Fruit fly (Drosophila melanogaster) whole organism, embryonic: Measurements from ENCODE around the gene CG9643.

ENCODE experiments used
- Abd-B ChIP-seq: fragments of 200-800 bp; sonication (Bioruptor generic); optimal IDR thresholded peaks from 2 replicates; lab custom pipeline; 2018; ENCODE audit warnings: missing biosample characterization, mild to moderate bottlenecking, missing genetic modification characterization, moderate library complexity
- Asciz ChIP-seq: fragments of 200-800 bp; sonication (Bioruptor generic); optimal IDR thresholded peaks from 2 replicates; lab custom pipeline; 2017; ENCODE audit warnings: missing biosample characterization, mild to moderate bottlenecking, missing genetic modification characterization, missing genetic modification reagents
- B-H1 ChIP-seq: fragments of 200-800 bp; sonication (Bioruptor generic); IDR thresholded peaks from 3 replicates; pipeline ENCODE4 v1.3.6; 2022; ENCODE audit warnings: missing biosample characterization, missing genetic modification characterization
- BEAF-32 ChIP-seq: fragments of 200-800 bp; sonication (Bioruptor generic); optimal IDR thresholded peaks from 3 replicates; lab custom pipeline; 2017; ENCODE audit warnings: missing biosample characterization, missing genetic modification characterization, mild to moderate bottlenecking, moderate library complexity, missing genetic modification reagents
- Bteb2 ChIP-seq: fragments of 200-800 bp; sonication (Bioruptor generic); optimal IDR thresholded peaks from 2 replicates; lab custom pipeline; 2016; ENCODE audit warnings: missing biosample characterization, missing genetic modification characterization
- CG10366 ChIP-seq: fragments of 200-800 bp; sonication (Bioruptor generic); IDR thresholded peaks from 2 replicates; pipeline ENCODE4 v1.3.6; 2022; ENCODE audit warnings: missing biosample characterization, missing genetic modification characterization
- CG11504 ChIP-seq: fragments of 200-800 bp; sonication (Bioruptor generic); optimal IDR thresholded peaks from 3 replicates; lab custom pipeline; 2019; ENCODE audit warnings: missing biosample characterization, mild to moderate bottlenecking, missing genetic modification characterization, moderate library complexity
- CG11723 ChIP-seq: fragments of 200-800 bp; sonication (Bioruptor generic); optimal IDR thresholded peaks from 2 replicates; lab custom pipeline; 2017; ENCODE audit warnings: missing biosample characterization, mild to moderate bottlenecking, missing genetic modification characterization
- CG12104 ChIP-seq: fragments of 200-800 bp; sonication (Bioruptor generic); optimal IDR thresholded peaks from 3 replicates; lab custom pipeline; 2016; ENCODE audit warnings: missing biosample characterization, missing genetic modification characterization
- CG12391 ChIP-seq: fragments of 200-800 bp; sonication (Bioruptor generic); optimal IDR thresholded peaks from 3 replicates; lab custom pipeline; 2018; ENCODE audit warnings: missing biosample characterization, mild to moderate bottlenecking, missing genetic modification characterization, moderate library complexity
- CG12769 ChIP-seq: fragments of 200-800 bp; sonication (Bioruptor generic); optimal IDR thresholded peaks from 2 replicates; lab custom pipeline; 2019; ENCODE audit warnings: missing biosample characterization, mild to moderate bottlenecking, missing genetic modification characterization, moderate library complexity
- CG13424 ChIP-seq: fragments of 200-800 bp; sonication (Bioruptor generic); optimal IDR thresholded peaks from 2 replicates; lab custom pipeline; 2019; ENCODE audit warnings: missing biosample characterization, mild to moderate bottlenecking, missing genetic modification characterization, moderate library complexity
- CG14050 ChIP-seq: fragments of 200-800 bp; sonication (Bioruptor generic); IDR thresholded peaks from 3 replicates; pipeline ENCODE4 v1.3.6; 2022; ENCODE audit warnings: missing biosample characterization, missing genetic modification characterization
- CG15269 ChIP-seq: fragments of 200-800 bp; sonication (Bioruptor generic); optimal IDR thresholded peaks from 2 replicates; lab custom pipeline; 2018; ENCODE audit warnings: missing biosample characterization, mild to moderate bottlenecking, missing genetic modification characterization, moderate library complexity
- CG1602 ChIP-seq: fragments of 200-800 bp; sonication (Bioruptor generic); optimal IDR thresholded peaks from 3 replicates; lab custom pipeline; 2016; ENCODE audit warnings: missing biosample characterization, missing genetic modification characterization
- CG1792 ChIP-seq: fragments of 200-800 bp; sonication (Bioruptor generic); optimal IDR thresholded peaks from 2 replicates; lab custom pipeline; 2016; ENCODE audit warnings: missing biosample characterization, missing genetic modification characterization
- CG18262 ChIP-seq: fragments of 200-800 bp; optimal IDR thresholded peaks from 3 replicates; lab custom pipeline; 2019; ENCODE audit warnings: missing biosample characterization, mild to moderate bottlenecking, missing genetic modification characterization, moderate library complexity
- CG2199 ChIP-seq: fragments of 200-800 bp; sonication (Bioruptor generic); IDR thresholded peaks from 3 replicates; pipeline ENCODE4 v1.3.6; 2022; ENCODE audit warnings: missing biosample characterization, missing genetic modification characterization
- CG33557 ChIP-seq: fragments of 200-800 bp; sonication (Bioruptor generic); optimal IDR thresholded peaks from 2 replicates; lab custom pipeline; 2019; ENCODE audit warnings: missing biosample characterization, mild to moderate bottlenecking, missing genetic modification characterization, moderate library complexity
- CG4617 ChIP-seq: fragments of 200-800 bp; sonication (Bioruptor generic); optimal IDR thresholded peaks from 3 replicates; lab custom pipeline; 2016; ENCODE audit warnings: missing biosample characterization, missing genetic modification characterization, borderline replicate concordance
- CG8281 ChIP-seq: fragments of 200-800 bp; sonication (Bioruptor generic); optimal IDR thresholded peaks from 2 replicates; lab custom pipeline; 2018; ENCODE audit warnings: missing biosample characterization, mild to moderate bottlenecking, missing genetic modification characterization, moderate library complexity
- CG9797 ChIP-seq: fragments of 200-800 bp; sonication (Bioruptor generic); optimal IDR thresholded peaks from 3 replicates; lab custom pipeline; 2018; ENCODE audit warnings: missing biosample characterization, mild to moderate bottlenecking, missing genetic modification characterization
- E2f1 ChIP-seq: fragments of 200-800 bp; sonication (Bioruptor generic); IDR thresholded peaks from 2 replicates; pipeline ENCODE4 v1.3.6; 2022; ENCODE audit warnings: missing biosample characterization, missing genetic modification characterization
- Fer3 ChIP-seq: fragments of 200-800 bp; sonication (Bioruptor generic); optimal IDR thresholded peaks from 2 replicates; lab custom pipeline; 2018; ENCODE audit warnings: missing biosample characterization, mild to moderate bottlenecking, missing genetic modification characterization, moderate library complexity
- HmgZ ChIP-seq: fragments of 200-800 bp; sonication (Bioruptor generic); optimal IDR thresholded peaks from 2 replicates; lab custom pipeline; 2018; ENCODE audit warnings: missing biosample characterization, mild to moderate bottlenecking, missing genetic modification characterization
- Hr51 ChIP-seq, 2 experiments: fragments of 200-800 bp; sonication (Bioruptor generic); optimal IDR thresholded peaks; 2 replicates in 1 of 2; 3 replicates in 1 of 2; lab custom pipeline; 2016 to 2018; ENCODE audit warnings: missing biosample characterization in 2 of 2, missing genetic modification characterization in 2 of 2, mild to moderate bottlenecking in 1 of 2, moderate library complexity in 1 of 2
- Hr78 ChIP-seq, 2 experiments: fragments of 200-800 bp in 1 of 2; fragments of >200 bp in 1 of 2; sonication (Bioruptor generic) in 1 of 2; optimal IDR thresholded peaks; 2 replicates each; lab custom pipeline; 2017 to 2019; ENCODE audit warnings: missing biosample characterization in 2 of 2, missing genetic modification characterization in 2 of 2, mild to moderate bottlenecking in 1 of 2, moderate library complexity in 1 of 2
- Lhr ChIP-seq: fragments of 200-800 bp; sonication (Bioruptor generic); optimal IDR thresholded peaks from 3 replicates; lab custom pipeline; 2017; ENCODE audit warnings: mild to moderate bottlenecking, missing biosample characterization, missing genetic modification reagents, missing genetic modification characterization
- Nf-YA ChIP-seq: fragments of 200-800 bp; sonication (Bioruptor generic); IDR thresholded peaks from 2 replicates; pipeline ENCODE4 v1.3.6; 2022; ENCODE audit warnings: missing biosample characterization, missing genetic modification characterization
- Nf-YC ChIP-seq: fragments of 200-800 bp; optimal IDR thresholded peaks from 3 replicates; lab custom pipeline; 2019; ENCODE audit warnings: missing biosample characterization, mild to moderate bottlenecking, missing genetic modification characterization, moderate library complexity
- Oli ChIP-seq: fragments of 200-800 bp; sonication (Bioruptor generic); optimal IDR thresholded peaks from 2 replicates; lab custom pipeline; 2018; ENCODE audit warnings: missing biosample characterization, mild to moderate bottlenecking, missing genetic modification characterization, moderate library complexity
- Opbp ChIP-seq: fragments of 200-800 bp; sonication (Bioruptor generic); IDR thresholded peaks from 3 replicates; pipeline ENCODE4 v1.3.6; 2022; ENCODE audit warnings: missing biosample characterization, missing genetic modification characterization; ENCODE audit not compliant: partially characterized antibody
- Vsx1 ChIP-seq: fragments of 200-800 bp; sonication (Bioruptor generic); optimal IDR thresholded peaks from 2 replicates; lab custom pipeline; 2017; ENCODE audit warnings: missing biosample characterization, mild to moderate bottlenecking, missing genetic modification characterization, missing genetic modification reagents
- ab ChIP-seq: fragments of 200-800 bp; sonication (Bioruptor generic); optimal IDR thresholded peaks from 2 replicates; lab custom pipeline; 2016; ENCODE audit warnings: missing biosample characterization, missing genetic modification characterization
- az2 ChIP-seq: fragments of 200-800 bp; sonication (Bioruptor generic); optimal IDR thresholded peaks from 3 replicates; lab custom pipeline; 2016; ENCODE audit warnings: missing biosample characterization, missing genetic modification characterization
- da ChIP-seq: fragments of 200-800 bp; sonication (Bioruptor generic); optimal IDR thresholded peaks from 2 replicates; lab custom pipeline; 2016; ENCODE audit warnings: missing biosample characterization, missing genetic modification characterization
- dpn ChIP-seq, 2 experiments: fragments of 200-800 bp; sonication (Bioruptor generic); optimal IDR thresholded peaks; 3 replicates each; lab custom pipeline; 2016; ENCODE audit warnings: missing biosample characterization in 2 of 2, missing genetic modification characterization in 2 of 2
- eyg ChIP-seq: fragments of 200-800 bp; sonication (Bioruptor generic); optimal IDR thresholded peaks from 3 replicates; lab custom pipeline; 2016; ENCODE audit warnings: missing biosample characterization, missing genetic modification characterization
- grau ChIP-seq: fragments of 200-800 bp; optimal IDR thresholded peaks from 3 replicates; lab custom pipeline; 2019; ENCODE audit warnings: missing biosample characterization, mild to moderate bottlenecking, missing genetic modification characterization, moderate library complexity
- jigr1 ChIP-seq: fragments of 200-800 bp; sonication (Bioruptor generic); IDR thresholded peaks from 3 replicates; pipeline ENCODE4 v1.3.6; 2022; ENCODE audit warnings: missing biosample characterization, missing genetic modification characterization
- jing ChIP-seq: fragments of 200-800 bp; sonication (Bioruptor generic); optimal IDR thresholded peaks from 2 replicates; lab custom pipeline; 2018; ENCODE audit warnings: missing biosample characterization, mild to moderate bottlenecking, missing genetic modification characterization
- kah ChIP-seq: fragments of 200-800 bp; sonication (Bioruptor generic); optimal IDR thresholded peaks from 2 replicates; lab custom pipeline; 2018; ENCODE audit warnings: missing biosample characterization, mild to moderate bottlenecking, missing genetic modification characterization
- lbe ChIP-seq: fragments of 200-800 bp; sonication (Bioruptor generic); optimal IDR thresholded peaks from 2 replicates; lab custom pipeline; 2016; ENCODE audit warnings: missing biosample characterization, mild to moderate bottlenecking, missing genetic modification characterization
- otp ChIP-seq: fragments of 200-800 bp; sonication (Bioruptor generic); IDR thresholded peaks from 3 replicates; pipeline ENCODE4, ENCODE4 v1.3.6; 2022; ENCODE audit warnings: missing biosample characterization, missing genetic modification characterization
- repo ChIP-seq: fragments of 200-800 bp; sonication (Bioruptor generic); optimal IDR thresholded peaks from 2 replicates; lab custom pipeline; 2016; ENCODE audit warnings: missing biosample characterization, missing genetic modification characterization
- sqz ChIP-seq: fragments of 200-800 bp; sonication (Bioruptor generic); optimal IDR thresholded peaks from 3 replicates; lab custom pipeline; 2018; ENCODE audit warnings: missing biosample characterization, mild to moderate bottlenecking, missing genetic modification characterization
- stc ChIP-seq: fragments of 200-800 bp; sonication (Bioruptor generic); IDR thresholded peaks from 2 replicates; pipeline ENCODE4 v1.3.6; 2022; ENCODE audit warnings: missing biosample characterization, missing genetic modification characterization
- twi ChIP-seq: fragments of 200-800 bp; optimal IDR thresholded peaks from 2 replicates; lab custom pipeline; 2019; ENCODE audit warnings: missing biosample characterization, mild to moderate bottlenecking, missing genetic modification characterization, moderate library complexity
- wek ChIP-seq: fragments of 200-800 bp; sonication (Bioruptor generic); optimal IDR thresholded peaks from 3 replicates; lab custom pipeline; 2018; ENCODE audit warnings: missing biosample characterization, mild to moderate bottlenecking, missing genetic modification characterization, moderate library complexity
- wor ChIP-seq: fragments of 200-800 bp; sonication (Bioruptor generic); IDR thresholded peaks from 2 replicates; pipeline ENCODE4 v1.3.6; 2022; ENCODE audit warnings: missing biosample characterization, missing genetic modification characterization

The CG9643 gene

dm6 chr2L:3003399-3003798, 24.3 kb upstream of the CG9643 start (continued):
- TF ChIP-seq wor (GFP tag; lab: Robert Waterston, UW) (peak; percentile 49), CG1792 (GFP tag; lab: Kevin White, UChicago) (no peak), CG10366 (peak; percentile 40; the same call in 1 of the 2 replicates), jing (GFP tag; lab: Kevin White, UChicago) (peak; percentile 31), Bteb2 (GFP tag; lab: Kevin White, UChicago) (no peak), CG33557 (GFP tag; lab: Kevin White, UChicago) (no peak), CG11723 (peak; percentile 20), BEAF-32 (no peak), eyg (GFP tag; lab: Kevin White, UChicago) (no peak), kah (peak; percentile 51), Hr78 (GFP tag; optimal IDR thresholded peaks at IDR 0.05; lab: Kevin White, UChicago) (peak in 1 of 2 experiments; percentile 9), Lhr (GFP tag; lab: Kevin White, UChicago) (peak; percentile 16), Fer3 (tag; lab: Kevin White, UChicago) (peak; percentile 33), stc (GFP tag; lab: Robert Waterston, UW) (peak; percentile 67), wek (GFP tag; lab: Kevin White, UChicago) (peak; percentile 25), HmgZ (tag; lab: Kevin White, UChicago) (no peak), CG13424 (tag; lab: Kevin White, UChicago) (peak; percentile 64), Nf-YA (GFP tag; lab: Robert Waterston, UW) (peak; percentile 50; the same call in 1 of the 2 replicates), CG1602 (no peak), CG15269 (tag; lab: Kevin White, UChicago) (peak; percentile 59), B-H1 (GFP tag; lab: Robert Waterston, UW) (no peak), Nf-YC (no peak), Hr51 (GFP tag; optimal IDR thresholded peaks at IDR 0.05; lab: Kevin White, UChicago) (peak in 1 of 2 experiments; percentile 73), CG14050 (0 out of 3 replicates have a peak, but pooled peaks have one; percentile 21), CG2199 (GFP tag; lab: Robert Waterston, UW) (no peak), CG12391 (peak; percentile 53), ab (GFP tag; lab: Kevin White, UChicago) (no peak), da (GFP tag; lab: Kevin White, UChicago) (no peak), CG11504 (tag; lab: Kevin White, UChicago) (peak; percentile 81), dpn (GFP tag; optimal IDR thresholded peaks at IDR 0.05; lab: Kevin White, UChicago) (peak in 1 of 2 experiments; percentile 41), otp (GFP tag; lab: Robert Waterston, UW) (peak; percentile 58; the same call in 1 of the 3 replicates), lbe (GFP tag; lab: Kevin White, UChicago) (no peak), jigr1 (GFP tag; lab: Robert Waterston, UW) (no peak), E2f1 (GFP tag; lab: Robert Waterston, UW) (peak; percentile 42; the same call in 1 of the 2 replicates), twi (tag; lab: Kevin White, UChicago) (no peak), CG4617 (GFP tag; lab: Kevin White, UChicago) (no peak), Vsx1 (no peak), CG12769 (peak; percentile 30), Abd-B (GFP tag; lab: Kevin White, UChicago) (peak; percentile 48), grau (tag; lab: Kevin White, UChicago) (peak; percentile 57), Oli (peak; percentile 63), repo (GFP tag; lab: Kevin White, UChicago) (no peak), CG12104 (no peak), CG9797 (GFP tag; lab: Kevin White, UChicago) (no peak), Asciz (GFP tag; lab: Kevin White, UChicago) (peak; percentile 88), Opbp (GFP tag; lab: Robert Waterston, UW) (no peak), CG8281 (tag; lab: Kevin White, UChicago) (peak; percentile 15), sqz (peak; percentile 61), CG18262 (tag; lab: Kevin White, UChicago) (peak; percentile 63), az2 (GFP tag; lab: Kevin White, UChicago) (peak; percentile 17)
